Worm (Caenorhabditis elegans) whole organism, midembryonic: ENCODE measurements around the gene czw-1.
"Not testable (repeated sequence)": the region's sequence is repeated elsewhere in the genome, so short reads cannot be mapped to it uniquely, and the experiment has no call there.

Experiments used
- cog-1 ChIP-seq: sonication (generic microtip); optimal IDR thresholded peaks from 2 replicates; lab custom pipeline; 2016; ENCODE audit warnings: missing genetic modification characterization, missing compliant biosample characterization
- flt-1 ChIP-seq: fragments of 200-800 bp; sonication (Bioruptor generic); IDR thresholded peaks from 2 replicates; pipeline ENCODE4 v1.3.6; 2022; ENCODE audit warnings: missing genetic modification characterization, missing compliant biosample characterization
- klf-2 ChIP-seq: fragments of 200-800 bp; sonication (Bioruptor generic); conservative IDR thresholded peaks from 2 replicates; pipeline ENCODE4 v1.3.6; 2022; ENCODE audit warnings: missing genetic modification reagents, missing genetic modification characterization, missing compliant biosample characterization
- ref-1 ChIP-seq: fragments of 200-800 bp; sonication (Bioruptor generic); conservative IDR thresholded peaks from 2 replicates; pipeline ENCODE4 v1.3.6; 2022; ENCODE audit warnings: missing genetic modification reagents, missing genetic modification characterization, missing compliant biosample characterization
- tab-1 ChIP-seq: fragments of 200-800 bp; sonication (Bioruptor generic); IDR thresholded peaks from 2 replicates; pipeline ENCODE4 v1.3.6; 2022; ENCODE audit warnings: missing genetic modification characterization, missing compliant biosample characterization
- ztf-29 ChIP-seq: fragments of 200-800 bp; sonication (Bioruptor generic); IDR thresholded peaks from 2 replicates; pipeline ENCODE4 v1.3.6; 2022; ENCODE audit warnings: missing genetic modification reagents, missing genetic modification characterization, missing compliant biosample characterization

ce11 chrIV:7946899-7947499, 374 bp upstream of the czw-1 start, which contains the start of gene F20D12.12:
- TF ChIP-seq flt-1 (GFP tag; lab: Robert Waterston, UW) (peak; percentile 84), tab-1 (GFP tag; lab: Robert Waterston, UW) (peak; percentile 37; the same call in 1 of the 2 replicates), cog-1 (tag; lab: Kevin White, UChicago) (peak; percentile 66), klf-2 (GFP tag; lab: Robert Waterston, UW) (0 out of 2 replicates have a peak, but pooled peaks have one; percentile 45)
- TF ChIP-seq ref-1, ztf-29: not testable (repeated sequence)
